Worm (Caenorhabditis elegans): ENCODE results near the gene clec-67.

Gene clec-67

ce11 chrIV:3874417-3874816, 47.5 kb upstream of the clec-67 start (continued):
- peak; percentile 58 for TF ChIP-seq ama-1 (optimal IDR thresholded peaks at IDR 0.05)
- TF ChIP-seq ama-1 (GFP tag; optimal IDR thresholded peaks at IDR 0.05), result no peak
- no peak for TF ChIP-seq zim-3 (tag; optimal IDR thresholded peaks at IDR 0.05)
- TF ChIP-seq akir-1 (GFP tag; optimal IDR thresholded peaks at IDR 0.05), result no peak
- no peak for TF ChIP-seq B0035.1 (tag; optimal IDR thresholded peaks at IDR 0.05)
- no peak for TF ChIP-seq ceh-100 (GFP tag; IDR thresholded peaks at IDR 0.05)
- TF ChIP-seq K11D2.4 (GFP tag; IDR thresholded peaks at IDR 0.05), result 0 out of 2 replicates have a peak, but pooled peaks have one; percentile 41
- TF ChIP-seq xnd-1 (tag; optimal IDR thresholded peaks at IDR 0.05), result no peak
- no peak for TF ChIP-seq ceh-79 (tag; optimal IDR thresholded peaks at IDR 0.05)
- TF ChIP-seq rec-8 (tag; optimal IDR thresholded peaks at IDR 0.05), result no peak
- TF ChIP-seq lsy-27 (tag; optimal IDR thresholded peaks at IDR 0.05; ENCODE audit: borderline replicate concordance, insufficient read depth), result no peak
- no peak for TF ChIP-seq athp-1 (tag; optimal IDR thresholded peaks at IDR 0.05)
- TF ChIP-seq die-1 (tag; optimal IDR thresholded peaks at IDR 0.05), result no peak
- peak; percentile 42 for TF ChIP-seq lin-40 (tag; optimal IDR thresholded peaks at IDR 0.05)
- TF ChIP-seq ztf-18 (tag; optimal IDR thresholded peaks at IDR 0.05), result no peak
- peak; percentile 29 for TF ChIP-seq attf-5 (GFP tag; optimal IDR thresholded peaks at IDR 0.05)
- TF ChIP-seq madf-3 (GFP tag; IDR thresholded peaks at IDR 0.05), result no peak
- no peak for TF ChIP-seq gei-17 (GFP tag; optimal IDR thresholded peaks at IDR 0.05)
- TF ChIP-seq snpc-1.3 (tag; optimal IDR thresholded peaks at IDR 0.05; ENCODE audit: insufficient read depth), result no peak
- TF ChIP-seq dox-1 (GFP tag; IDR thresholded peaks at IDR 0.05), result peak; percentile 46; the same call in 1 of the 2 replicates
- no peak for TF ChIP-seq ekl-4 (GFP tag; IDR thresholded peaks at IDR 0.05)
- no peak for TF ChIP-seq lin-54 (GFP tag; optimal IDR thresholded peaks at IDR 0.05)
- no peak for TF ChIP-seq lin-35 (GFP tag; optimal IDR thresholded peaks at IDR 0.05)
- TF ChIP-seq madf-6 (GFP tag; IDR thresholded peaks at IDR 0.05), result no peak
- no peak for TF ChIP-seq Y79H2A.3 (GFP tag; conservative IDR thresholded peaks at IDR 0.05)
- TF ChIP-seq ets-4 (GFP tag; optimal IDR thresholded peaks at IDR 0.05), result no peak
- TF ChIP-seq lir-1 (GFP tag; conservative IDR thresholded peaks at IDR 0.05), result no peak
- TF ChIP-seq mxl-1 (tag; optimal IDR thresholded peaks at IDR 0.05), result no peak
- peak; percentile 61; the same call in 1 of the 2 replicates for TF ChIP-seq cebp-1 (GFP tag; IDR thresholded peaks at IDR 0.05)
- peak; percentile 92 for TF ChIP-seq cebp-1 (tag; optimal IDR thresholded peaks at IDR 0.05)
- TF ChIP-seq ztf-22 (GFP tag; optimal IDR thresholded peaks at IDR 0.05), result no peak
- no peak for TF ChIP-seq ceh-91 (GFP tag; IDR thresholded peaks at IDR 0.05)
- no peak for TF ChIP-seq F55B11.4 (tag; optimal IDR thresholded peaks at IDR 0.05; ENCODE audit: borderline replicate concordance, insufficient read depth)
- peak; percentile 24 for TF ChIP-seq ceh-27 (GFP tag; optimal IDR thresholded peaks at IDR 0.05)
- no peak for TF ChIP-seq nhr-179 (tag; optimal IDR thresholded peaks at IDR 0.05)

- TF ChIP-seq dox-1 (GFP tag; IDR thresholded peaks at IDR 0.05) (peak; percentile 49), lir-1 (GFP tag; conservative IDR thresholded peaks at IDR 0.05) (no peak), cebp-1 (GFP tag; IDR thresholded peaks at IDR 0.05) (peak; percentile 84), cebp-1 (tag; optimal IDR thresholded peaks at IDR 0.05) (peak; percentile 92), ama-1 (optimal IDR thresholded peaks at IDR 0.05) (no peak), ama-1 (GFP tag; optimal IDR thresholded peaks at IDR 0.05) (no peak), attf-5 (GFP tag; optimal IDR thresholded peaks at IDR 0.05) (peak; percentile 5), Y53G8AR.9 (GFP tag; conservative IDR thresholded peaks at IDR 0.05) (0 out of 2 replicates have a peak, but pooled peaks have one; percentile 19), nhr-80 (tag; optimal IDR thresholded peaks at IDR 0.05) (peak; percentile 39), gei-17 (GFP tag; optimal IDR thresholded peaks at IDR 0.05) (no peak), nfyb-1 (GFP tag; IDR thresholded peaks at IDR 0.05) (peak; percentile 34; the same call in 1 of the 2 replicates), lin-35 (GFP tag; optimal IDR thresholded peaks at IDR 0.05) (peak in 1 of 3 experiments; percentile 37), hmg-1.2 (GFP tag; IDR thresholded peaks at IDR 0.05) (peak; percentile 39; the same call in 1 of the 2 replicates), zfh-2 (GFP tag; conservative IDR thresholded peaks at IDR 0.05) (peak; percentile 89), F57A8.1 (GFP tag; optimal IDR thresholded peaks at IDR 0.05) (no peak), egrh-3 (GFP tag; IDR thresholded peaks at IDR 0.05) (peak; percentile 24; the same call in 1 of the 2 replicates)
Measured at ce11 chrIV:3875260-3875659, 46.7 kb upstream of the clec-67 start.
